Worm (Caenorhabditis elegans) whole organism, L3 larva: Measurements from ENCODE around the gene F36H9.7.

Experiments used
- R02D3.7 ChIP-seq: fragments of 150-350 bp; optimal IDR thresholded peaks from 2 replicates; lab custom pipeline; 2014; ENCODE audit warnings: missing biosample characterization, missing genetic modification characterization
- aly-2 ChIP-seq: fragments of 150-350 bp; optimal IDR thresholded peaks from 2 replicates; lab custom pipeline; 2014; ENCODE audit warnings: missing biosample characterization, missing genetic modification characterization
- ama-1 ChIP-seq: fragments of 150-350 bp; optimal IDR thresholded peaks from 2 replicates; lab custom pipeline; 2018
- ceh-28 ChIP-seq: fragments of 150-350 bp; optimal IDR thresholded peaks from 2 replicates; lab custom pipeline; 2014; ENCODE audit warnings: missing biosample characterization, missing genetic modification reagents, missing genetic modification characterization
- ceh-9 ChIP-seq: sonication (generic microtip); optimal IDR thresholded peaks from 2 replicates; lab custom pipeline; 2018; ENCODE audit warnings: missing biosample characterization, missing genetic modification characterization
- daf-12 ChIP-seq: fragments of 150-350 bp; optimal IDR thresholded peaks from 2 replicates; lab custom pipeline; 2014; ENCODE audit warnings: missing biosample characterization, missing genetic modification reagents, missing genetic modification characterization
- egl-27 ChIP-seq: sonication (generic microtip); optimal IDR thresholded peaks from 4 replicates; lab custom pipeline; 2017; ENCODE audit warnings: missing biosample characterization, missing genetic modification reagents, missing genetic modification characterization
- egl-5 ChIP-seq: fragments of 150-350 bp; optimal IDR thresholded peaks from 2 replicates; lab custom pipeline; 2017; ENCODE audit warnings: missing biosample characterization, missing genetic modification reagents, missing genetic modification characterization, inconsistent platforms
- elt-2 ChIP-seq: sonication (generic microtip); optimal IDR thresholded peaks from 2 replicates; lab custom pipeline; 2016; ENCODE audit warnings: missing genetic modification reagents, mild to moderate bottlenecking, missing genetic modification characterization, missing compliant biosample characterization
- elt-3 ChIP-seq, 3 experiments: fragments of 150-350 bp in 1 of 3; sonication (generic microtip) in 2 of 3; optimal IDR thresholded peaks; 2 replicates in 2 of 3; 4 replicates in 1 of 3; lab custom pipeline; 2014 to 2017; ENCODE audit warnings: missing biosample characterization in 3 of 3, missing genetic modification characterization in 3 of 3
- eor-1 ChIP-seq, 2 experiments: fragments of 150-350 bp; optimal IDR thresholded peaks; 2 replicates each; lab custom pipeline; 2014 to 2018; ENCODE audit warnings: missing biosample characterization in 2 of 2, missing genetic modification characterization in 2 of 2
- hmg-11 ChIP-seq: sonication (generic microtip); optimal IDR thresholded peaks from 2 replicates; lab custom pipeline; 2016; ENCODE audit warnings: missing genetic modification characterization, missing compliant biosample characterization
- jun-1 ChIP-seq: fragments of 150-350 bp; optimal IDR thresholded peaks from 2 replicates; lab custom pipeline; 2014; ENCODE audit warnings: missing biosample characterization, missing genetic modification reagents, missing genetic modification characterization
- lin-15B ChIP-seq: fragments of 150-350 bp; optimal IDR thresholded peaks from 2 replicates; lab custom pipeline; 2014; ENCODE audit warnings: missing biosample characterization, missing genetic modification characterization
- lin-39 ChIP-seq: fragments of 150-350 bp; optimal IDR thresholded peaks from 2 replicates; lab custom pipeline; 2018; ENCODE audit warnings: missing biosample characterization, missing genetic modification reagents, missing genetic modification characterization
- nfya-1 ChIP-seq: sonication (generic microtip); optimal IDR thresholded peaks from 2 replicates; lab custom pipeline; 2017; ENCODE audit warnings: missing genetic modification characterization, mild to moderate bottlenecking, missing compliant biosample characterization, antibody characterized with exemption, moderate library complexity; ENCODE audit not compliant: insufficient read depth
- nhr-11 ChIP-seq: fragments of 150-350 bp; optimal IDR thresholded peaks from 2 replicates; lab custom pipeline; 2014; ENCODE audit warnings: missing biosample characterization, missing genetic modification characterization
- nhr-12 ChIP-seq: fragments of 150-350 bp; optimal IDR thresholded peaks from 2 replicates; lab custom pipeline; 2014; ENCODE audit warnings: missing biosample characterization, missing genetic modification characterization
- nhr-23 ChIP-seq: fragments of 150-350 bp; optimal IDR thresholded peaks from 2 replicates; lab custom pipeline; 2014; ENCODE audit warnings: missing biosample characterization, missing genetic modification reagents, missing genetic modification characterization
- nhr-237 ChIP-seq: fragments of 150-350 bp; optimal IDR thresholded peaks from 2 replicates; lab custom pipeline; 2014; ENCODE audit warnings: missing biosample characterization, missing genetic modification characterization
- nhr-25 ChIP-seq: sonication (generic microtip); optimal IDR thresholded peaks from 2 replicates; lab custom pipeline; 2017; ENCODE audit warnings: missing biosample characterization, missing genetic modification characterization
- nhr-43 ChIP-seq: sonication (generic microtip); optimal IDR thresholded peaks from 2 replicates; lab custom pipeline; 2016; ENCODE audit warnings: mild to moderate bottlenecking, missing genetic modification characterization, missing compliant biosample characterization; ENCODE audit not compliant: poor library complexity, severe bottlenecking
- nhr-76 ChIP-seq: fragments of 150-350 bp; sonication (generic microtip); optimal IDR thresholded peaks from 5 replicates; lab custom pipeline; 2014; ENCODE audit warnings: missing biosample characterization, missing genetic modification characterization
- nhr-77 ChIP-seq: fragments of 150-350 bp; optimal IDR thresholded peaks from 2 replicates; lab custom pipeline; 2014; ENCODE audit warnings: missing biosample characterization, missing genetic modification characterization
- pha-4 ChIP-seq: fragments of 150-350 bp; optimal IDR thresholded peaks from 2 replicates; lab custom pipeline; 2014; ENCODE audit warnings: missing biosample characterization, missing genetic modification reagents, missing genetic modification characterization
- pqm-1 ChIP-seq: fragments of 150-350 bp; optimal IDR thresholded peaks from 2 replicates; lab custom pipeline; 2017; ENCODE audit warnings: missing biosample characterization, missing genetic modification characterization, inconsistent platforms
- skn-1 ChIP-seq: fragments of 150-350 bp; optimal IDR thresholded peaks from 2 replicates; lab custom pipeline; 2014; ENCODE audit warnings: missing biosample characterization, missing genetic modification characterization
- tbx-2 ChIP-seq: sonication (generic microtip); optimal IDR thresholded peaks from 2 replicates; lab custom pipeline; 2016; ENCODE audit warnings: mild to moderate bottlenecking, missing genetic modification characterization, missing compliant biosample characterization
- unc-39 ChIP-seq: sonication (generic microtip); optimal IDR thresholded peaks from 4 replicates; lab custom pipeline; 2017; ENCODE audit warnings: missing biosample characterization, missing genetic modification characterization
- unc-62 ChIP-seq: fragments of 150-350 bp; sonication (generic microtip); optimal IDR thresholded peaks from 4 replicates; lab custom pipeline; 2014; ENCODE audit warnings: missing biosample characterization, missing genetic modification reagents, missing genetic modification characterization
- zag-1 ChIP-seq: fragments of 150-350 bp; optimal IDR thresholded peaks from 2 replicates; lab custom pipeline; 2014; ENCODE audit warnings: missing biosample characterization, missing genetic modification characterization
- ztf-11 ChIP-seq: fragments of 150-350 bp; optimal IDR thresholded peaks from 2 replicates; lab custom pipeline; 2014; ENCODE audit warnings: missing biosample characterization, missing genetic modification characterization
- ztf-4 ChIP-seq: fragments of 150-350 bp; optimal IDR thresholded peaks from 2 replicates; lab custom pipeline; 2014; ENCODE audit warnings: missing biosample characterization, missing genetic modification characterization

The F36H9.7 gene

ce11 chrV:1752496-1752895 lies 22.2 kb downstream of the F36H9.7 start, which contains the start of gene ZK697.1:
ZK697.1 (plus strand) TSS chrV:1752796.
- no peak for TF ChIP-seq elt-3 (tag; optimal IDR thresholded peaks at IDR 0.05; lab: Kevin White, UChicago)
- no peak for TF ChIP-seq nhr-76 (tag; lab: Kevin White, UChicago)
- no peak for TF ChIP-seq daf-12 (tag; lab: Kevin White, UChicago)
- TF ChIP-seq nhr-77, result no peak

ce11 chrV:1751449-1751848 lies 23.3 kb downstream of the F36H9.7 start, which contains the start of gene srh-199:
srh-199 (minus strand) TSS chrV:1751549.
- TF ChIP-seq skn-1 (tag; lab: Kevin White, UChicago) (no peak), lin-15B (tag; lab: Kevin White, UChicago) (no peak), nfya-1 (no peak), ceh-9 (tag; lab: Kevin White, UChicago) (no peak), nhr-23 (tag; lab: Kevin White, UChicago) (no peak), nhr-43 (tag; lab: Kevin White, UChicago) (no peak), nhr-77 (no peak), daf-12 (tag; lab: Kevin White, UChicago) (no peak), egl-5 (tag; lab: Kevin White, UChicago) (no peak), eor-1 (tag; optimal IDR thresholded peaks at IDR 0.05; lab: Kevin White, UChicago) (no peak), ama-1 (lab: Kevin White, UChicago) (no peak), aly-2 (no peak), nhr-12 (tag; lab: Kevin White, UChicago) (no peak), egl-27 (tag; lab: Kevin White, UChicago) (no peak), ztf-11 (tag; lab: Kevin White, UChicago) (no peak)

- no peak for TF ChIP-seq jun-1 (tag; lab: Kevin White, UChicago)
- no peak for TF ChIP-seq nhr-23 (tag; lab: Kevin White, UChicago)
- TF ChIP-seq nhr-237 (tag; lab: Kevin White, UChicago), result no peak
- no peak for TF ChIP-seq tbx-2 (tag; lab: Kevin White, UChicago)
- TF ChIP-seq nhr-43 (tag; lab: Kevin White, UChicago), result no peak
- no peak for TF ChIP-seq ceh-9 (tag; lab: Kevin White, UChicago)
- TF ChIP-seq lin-15B (tag; lab: Kevin White, UChicago), result no peak
- no peak for TF ChIP-seq zag-1 (tag; lab: Kevin White, UChicago)
- no peak for TF ChIP-seq unc-62
Measured at ce11 chrV:1749053-1749452, 25.7 kb downstream of the F36H9.7 start, which contains the start of gene ZK697.8. ZK697.8 (minus strand) TSS chrV:1749153.

- TF ChIP-seq elt-2, result peak; percentile 93
- no peak for TF ChIP-seq nhr-11 (tag; lab: Kevin White, UChicago)
- peak; percentile 23 for TF ChIP-seq R02D3.7
- peak; percentile 47 for TF ChIP-seq hmg-11 (tag; lab: Kevin White, UChicago)
- peak; percentile 72 for TF ChIP-seq nhr-25 (tag; lab: Kevin White, UChicago)
- peak; percentile 20 for TF ChIP-seq lin-39 (tag; lab: Kevin White, UChicago)
- no peak for TF ChIP-seq ztf-11 (tag; lab: Kevin White, UChicago)
- TF ChIP-seq ceh-28 (tag; lab: Kevin White, UChicago), result peak; percentile 81
- no peak for TF ChIP-seq unc-39 (tag; lab: Kevin White, UChicago)
- peak; percentile 27 for TF ChIP-seq lin-15B (tag; lab: Kevin White, UChicago)
- TF ChIP-seq pha-4 (tag; lab: Kevin White, UChicago), result peak; percentile 87
- TF ChIP-seq egl-5 (tag; lab: Kevin White, UChicago), result peak; percentile 70
- TF ChIP-seq pqm-1, result peak; percentile 95
- peak; percentile 79 for TF ChIP-seq nfya-1
- peak; percentile 35 for TF ChIP-seq nhr-43 (tag; lab: Kevin White, UChicago)
- no peak for TF ChIP-seq ztf-4
- TF ChIP-seq elt-3 (tag; optimal IDR thresholded peaks at IDR 0.05; lab: Kevin White, UChicago), result no peak
Measured at ce11 chrV:1743205-1743870, 31.4 kb downstream of the F36H9.7 start, which contains the start of gene nhr-256. nhr-256 (plus strand) TSS chrV:1743771.

ce11 chrV:1741074-1741473 lies 33.6 kb downstream of the F36H9.7 start, which contains the start of gene srab-25:
srab-25 (minus strand) TSS chrV:1741174.
- no peak for TF ChIP-seq nhr-23 (tag; lab: Kevin White, UChicago)
